Worm (Caenorhabditis elegans): Measurements from ENCODE around the gene mtrr-1.

DNA sequence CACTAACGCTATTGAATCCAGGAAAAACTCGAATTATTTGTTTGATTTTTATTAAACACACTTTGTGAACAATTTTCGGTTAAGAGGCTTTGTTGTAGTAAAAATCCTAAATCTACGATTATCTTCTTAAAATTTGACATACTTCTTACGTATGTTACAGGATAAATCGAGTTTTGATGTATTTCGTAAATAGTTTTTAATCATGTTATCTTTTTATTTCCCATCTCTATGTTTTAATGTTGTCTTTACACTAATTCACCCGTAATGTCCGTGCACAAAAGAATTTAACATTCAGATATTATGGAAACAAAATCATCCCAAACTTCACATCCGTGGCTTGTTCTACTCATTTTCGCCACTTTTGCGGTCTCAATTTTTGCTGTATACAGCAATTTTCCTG is 37.9 kb downstream of the mtrr-1 start, which contains the start of gene egli-1:
- no peak for TF ChIP-seq ztf-23 (GFP tag; IDR thresholded peaks at IDR 0.05)
- TF ChIP-seq tab-1 (GFP tag; IDR thresholded peaks at IDR 0.05): no peak
- no peak for TF ChIP-seq cog-1 (tag; optimal IDR thresholded peaks at IDR 0.05)
- no peak for TF ChIP-seq T22C8.4 (GFP tag; IDR thresholded peaks at IDR 0.05)
- TF ChIP-seq ref-1 (GFP tag; conservative IDR thresholded peaks at IDR 0.05): no peak
- no peak for TF ChIP-seq med-1 (GFP tag; optimal IDR thresholded peaks at IDR 0.05; ENCODE audit: insufficient read depth)
- TF ChIP-seq klf-2 (GFP tag; conservative IDR thresholded peaks at IDR 0.05): no peak
- TF ChIP-seq ztf-29 (GFP tag; IDR thresholded peaks at IDR 0.05): no peak
